Worm (Caenorhabditis elegans) whole organism, L2 larva: Measurements from ENCODE around the gene F44E2.10.

ENCODE experiments used
- F13H6.1 ChIP-seq: sonication (generic microtip); optimal IDR thresholded peaks from 2 replicates; lab custom pipeline; 2016; ENCODE audit warnings: missing genetic modification characterization, missing compliant biosample characterization
- R02D3.7 ChIP-seq: fragments of 150-350 bp; optimal IDR thresholded peaks from 2 replicates; lab custom pipeline; 2014; ENCODE audit warnings: missing biosample characterization, missing genetic modification characterization
- Y55F3AM.14 ChIP-seq: fragments of 200-800 bp; sonication (Bioruptor generic); optimal IDR thresholded peaks from 2 replicates; lab custom pipeline; 2018; ENCODE audit warnings: mild to moderate bottlenecking, missing genetic modification characterization, missing compliant biosample characterization
- alr-1 ChIP-seq: fragments of 150-350 bp; optimal IDR thresholded peaks from 2 replicates; lab custom pipeline; 2014; ENCODE audit warnings: missing biosample characterization, missing genetic modification characterization
- aly-2 ChIP-seq: fragments of 150-350 bp; optimal IDR thresholded peaks from 2 replicates; lab custom pipeline; 2014; ENCODE audit warnings: missing biosample characterization, missing genetic modification characterization
- ama-1 ChIP-seq: fragments of 150-350 bp; optimal IDR thresholded peaks from 2 replicates; lab custom pipeline; 2018; ENCODE audit warnings: inconsistent platforms
- blmp-1 ChIP-seq: sonication (generic microtip); optimal IDR thresholded peaks from 2 replicates; lab custom pipeline; 2017; ENCODE audit warnings: missing genetic modification characterization, mild to moderate bottlenecking, missing compliant biosample characterization, antibody characterized with exemption, moderate library complexity; ENCODE audit not compliant: insufficient read depth
- ceh-16 ChIP-seq: fragments of 150-350 bp; optimal IDR thresholded peaks from 2 replicates; lab custom pipeline; 2014; ENCODE audit warnings: missing biosample characterization, missing genetic modification characterization
- crh-2 ChIP-seq: sonication (generic microtip); optimal IDR thresholded peaks from 2 replicates; lab custom pipeline; 2017; ENCODE audit warnings: missing biosample characterization, missing genetic modification characterization
- elt-1 ChIP-seq: fragments of 150-350 bp; optimal IDR thresholded peaks from 2 replicates; lab custom pipeline; 2014; ENCODE audit warnings: missing biosample characterization, missing genetic modification characterization
- elt-3 ChIP-seq: sonication (generic microtip); optimal IDR thresholded peaks from 2 replicates; lab custom pipeline; 2017; ENCODE audit warnings: missing biosample characterization, missing genetic modification characterization
- fos-1 ChIP-seq: fragments of 150-350 bp; optimal IDR thresholded peaks from 2 replicates; lab custom pipeline; 2014; ENCODE audit warnings: missing biosample characterization, missing genetic modification characterization
- gmeb-1 ChIP-seq: fragments of 150-350 bp; optimal IDR thresholded peaks from 2 replicates; lab custom pipeline; 2014; ENCODE audit warnings: missing biosample characterization, missing genetic modification characterization
- lin-13 ChIP-seq: fragments of 150-350 bp; optimal IDR thresholded peaks from 2 replicates; lab custom pipeline; 2014; ENCODE audit warnings: missing biosample characterization, missing genetic modification reagents, missing genetic modification characterization
- lin-39 ChIP-seq: fragments of 150-350 bp; optimal IDR thresholded peaks from 2 replicates; lab custom pipeline; 2014; ENCODE audit warnings: missing biosample characterization, missing genetic modification reagents, missing genetic modification characterization
- lsy-2 ChIP-seq, 2 experiments: fragments of 150-350 bp in 1 of 2; sonication (generic microtip) in 1 of 2; optimal IDR thresholded peaks; 2 replicates each; lab custom pipeline; 2014 to 2017; ENCODE audit warnings: missing biosample characterization in 2 of 2, missing genetic modification characterization in 2 of 2
- mab-5 ChIP-seq: fragments of 150-350 bp; optimal IDR thresholded peaks from 2 replicates; lab custom pipeline; 2014; ENCODE audit warnings: missing biosample characterization, missing genetic modification characterization
- mbf-1 ChIP-seq: sonication (generic microtip); optimal IDR thresholded peaks from 2 replicates; lab custom pipeline; 2017; ENCODE audit warnings: missing biosample characterization, missing genetic modification characterization
- mdl-1 ChIP-seq, 2 experiments: fragments of 150-350 bp in 1 of 2; sonication (generic microtip) in 1 of 2; optimal IDR thresholded peaks; 2 replicates each; lab custom pipeline; 2017; ENCODE audit warnings: missing biosample characterization in 2 of 2, missing genetic modification characterization in 2 of 2
- nhr-10 ChIP-seq: sonication (generic microtip); optimal IDR thresholded peaks from 2 replicates; lab custom pipeline; 2017; ENCODE audit warnings: missing biosample characterization, missing genetic modification characterization
- nhr-12 ChIP-seq: fragments of 150-350 bp; optimal IDR thresholded peaks from 2 replicates; lab custom pipeline; 2014; ENCODE audit warnings: missing biosample characterization, missing genetic modification characterization
- nhr-129 ChIP-seq: fragments of 150-350 bp; optimal IDR thresholded peaks from 2 replicates; lab custom pipeline; 2014; ENCODE audit warnings: missing biosample characterization, missing genetic modification characterization
- nhr-21 ChIP-seq: fragments of 150-350 bp; optimal IDR thresholded peaks from 2 replicates; lab custom pipeline; 2014; ENCODE audit warnings: missing biosample characterization, missing genetic modification characterization
- nhr-25 ChIP-seq: fragments of 150-350 bp; sonication (generic microtip); optimal IDR thresholded peaks from 3 replicates; lab custom pipeline; 2014; ENCODE audit warnings: missing biosample characterization, missing genetic modification characterization
- nhr-6 ChIP-seq: fragments of 150-350 bp; optimal IDR thresholded peaks from 2 replicates; lab custom pipeline; 2014; ENCODE audit warnings: missing biosample characterization, missing genetic modification characterization
- nhr-77 ChIP-seq: fragments of 150-350 bp; optimal IDR thresholded peaks from 2 replicates; lab custom pipeline; 2014; ENCODE audit warnings: missing biosample characterization, missing genetic modification characterization
- peb-1 ChIP-seq: fragments of 150-350 bp; optimal IDR thresholded peaks from 2 replicates; lab custom pipeline; 2014; ENCODE audit warnings: missing biosample characterization, missing genetic modification characterization
- sem-4 ChIP-seq: fragments of 150-350 bp; optimal IDR thresholded peaks from 2 replicates; lab custom pipeline; 2014; ENCODE audit warnings: missing biosample characterization, missing genetic modification reagents, missing genetic modification characterization
- skn-1 ChIP-seq: sonication (generic microtip); optimal IDR thresholded peaks from 2 replicates; lab custom pipeline; 2017; ENCODE audit warnings: missing biosample characterization, missing genetic modification characterization
- sma-3 ChIP-seq: sonication (generic microtip); optimal IDR thresholded peaks from 2 replicates; lab custom pipeline; 2016; ENCODE audit warnings: missing genetic modification reagents, missing genetic modification characterization, missing compliant biosample characterization
- sma-9 ChIP-seq, 2 experiments: fragments of 150-350 bp in 1 of 2; sonication (generic microtip) in 1 of 2; optimal IDR thresholded peaks; 2 replicates each; lab custom pipeline; 2014 to 2016; ENCODE audit warnings: missing genetic modification characterization in 2 of 2, mild to moderate bottlenecking in 1 of 2, missing biosample characterization in 1 of 2, missing compliant biosample characterization in 1 of 2, missing genetic modification reagents in 1 of 2, moderate library complexity in 1 of 2
- snpc-4 ChIP-seq: fragments of 150-350 bp; optimal IDR thresholded peaks from 2 replicates; lab custom pipeline; 2014; ENCODE audit warnings: missing biosample characterization, missing genetic modification characterization
- unc-55 ChIP-seq: fragments of 150-350 bp; sonication (generic microtip); optimal IDR thresholded peaks from 3 replicates; lab custom pipeline; 2014; ENCODE audit warnings: missing biosample characterization, missing genetic modification reagents, missing genetic modification characterization
- unc-62 ChIP-seq: fragments of 150-350 bp; optimal IDR thresholded peaks from 2 replicates; lab custom pipeline; 2014; ENCODE audit warnings: missing biosample characterization, missing genetic modification reagents, missing genetic modification characterization
- zag-1 ChIP-seq: fragments of 150-350 bp; optimal IDR thresholded peaks from 2 replicates; lab custom pipeline; 2014; ENCODE audit warnings: missing biosample characterization, missing genetic modification characterization
- ztf-1 ChIP-seq: fragments of 200-800 bp; sonication (Bioruptor generic); conservative IDR thresholded peaks from 2 replicates; pipeline ENCODE4 v1.3.6; 2022; ENCODE audit warnings: missing genetic modification characterization, missing compliant biosample characterization
- ztf-11 ChIP-seq: sonication (generic microtip); optimal IDR thresholded peaks from 2 replicates; lab custom pipeline; 2017; ENCODE audit warnings: missing biosample characterization, missing genetic modification characterization
- ztf-4 ChIP-seq: fragments of 150-350 bp; optimal IDR thresholded peaks from 2 replicates; lab custom pipeline; 2014; ENCODE audit warnings: missing biosample characterization, missing genetic modification characterization

The F44E2.10 gene

DNA sequence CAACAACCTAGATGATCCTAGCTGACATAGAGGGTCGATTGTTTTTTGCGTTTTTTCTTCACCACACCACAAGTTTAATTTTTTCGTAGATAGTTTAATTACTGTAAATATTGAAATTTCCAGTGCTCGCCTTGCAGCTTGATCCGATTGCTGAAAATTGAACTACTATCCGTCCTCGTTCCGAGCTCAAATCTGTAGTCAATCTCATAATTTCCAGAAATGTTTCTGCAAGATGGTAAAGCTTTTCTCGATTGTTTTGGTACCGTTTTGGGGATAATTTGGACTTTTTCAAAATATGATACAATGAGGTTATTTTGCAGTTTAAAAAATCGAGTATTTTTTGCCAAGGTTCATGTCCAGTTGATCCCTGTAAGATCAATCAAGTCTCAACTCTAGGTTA is 35.1 kb upstream of the F44E2.10 start:
- TF ChIP-seq nhr-21, result no peak
- no peak for TF ChIP-seq nhr-6 (tag; lab: Kevin White, UChicago)
- TF ChIP-seq peb-1, result no peak
- TF ChIP-seq fos-1, result no peak
- no peak for TF ChIP-seq zag-1 (tag; lab: Kevin White, UChicago)
- no peak for TF ChIP-seq mbf-1 (tag; lab: Kevin White, UChicago)
- no peak for TF ChIP-seq sma-3
- no peak for TF ChIP-seq ztf-4
- TF ChIP-seq skn-1 (tag; lab: Kevin White, UChicago), result no peak
- no peak for TF ChIP-seq alr-1 (tag; lab: Kevin White, UChicago)
- TF ChIP-seq ztf-11 (tag; lab: Kevin White, UChicago), result no peak
- no peak for TF ChIP-seq F13H6.1 (tag; lab: Kevin White, UChicago)
- TF ChIP-seq unc-55 (GFP tag; lab: Kevin White, UChicago), result no peak
- TF ChIP-seq R02D3.7 (tag; lab: Kevin White, UChicago), result no peak
- no peak for TF ChIP-seq mab-5
- no peak for TF ChIP-seq blmp-1 (tag; lab: Kevin White, UChicago)
- no peak for TF ChIP-seq lin-39 (tag; lab: Kevin White, UChicago)
- TF ChIP-seq crh-2, result no peak

DNA sequence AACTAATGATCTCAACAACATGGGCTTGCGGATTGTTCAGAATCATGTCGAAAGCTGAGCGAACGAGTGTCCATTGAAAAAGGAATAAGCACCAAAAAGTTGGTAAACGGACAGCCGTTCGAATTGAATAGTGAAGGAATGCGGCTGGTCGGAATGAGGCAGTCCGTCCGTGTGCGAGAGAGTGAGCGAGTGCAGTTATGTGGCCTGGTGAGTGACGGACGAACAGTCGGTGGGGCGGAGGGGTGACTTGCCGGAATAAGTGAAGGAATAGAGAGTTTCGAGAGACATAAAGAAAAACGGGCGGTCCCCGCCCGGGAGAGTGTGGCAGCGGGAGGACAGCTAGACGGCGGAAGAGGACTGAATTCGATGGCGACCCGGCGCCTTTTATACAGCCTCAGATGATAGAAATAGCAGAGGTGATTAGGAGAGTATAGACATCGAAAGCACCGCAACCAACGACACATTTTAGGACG is 34.4 kb upstream of the F44E2.10 start:
- TF ChIP-seq snpc-4 (tag; lab: Kevin White, UChicago) (peak; percentile 3), nhr-10 (tag; lab: Kevin White, UChicago) (peak; percentile 50), lin-13 (peak; percentile 65), elt-1 (tag; lab: Kevin White, UChicago) (no peak), mdl-1 (tag; optimal IDR thresholded peaks at IDR 0.05; lab: Kevin White, UChicago) (peak; percentile 17 to 31), aly-2 (no peak), sma-9 (GFP tag; optimal IDR thresholded peaks at IDR 0.05; lab: Kevin White, UChicago) (no peak), sma-9 (tag; optimal IDR thresholded peaks at IDR 0.05; lab: Kevin White, UChicago) (no peak), Y55F3AM.14 (peak; percentile 87), nhr-25 (tag; lab: Kevin White, UChicago) (peak; percentile 47), ceh-16 (tag; lab: Kevin White, UChicago) (peak; percentile 2), elt-3 (tag; lab: Kevin White, UChicago) (no peak), ztf-1 (no peak), nhr-77 (peak; percentile 18), fos-1 (peak; percentile 84), gmeb-1 (tag; lab: Kevin White, UChicago) (peak; percentile 62), sma-3 (peak; percentile 75), sem-4 (tag; lab: Kevin White, UChicago) (peak; percentile 51), lsy-2 (tag; optimal IDR thresholded peaks at IDR 0.05; lab: Kevin White, UChicago) (peak in 1 of 2 experiments; percentile 63), ama-1 (lab: Kevin White, UChicago) (peak; percentile 97), zag-1 (tag; lab: Kevin White, UChicago) (no peak), nhr-21 (peak; percentile 53), nhr-129 (tag; lab: Kevin White, UChicago) (peak; percentile 57), mab-5 (peak; percentile 3), crh-2 (peak; percentile 75), F13H6.1 (tag; lab: Kevin White, UChicago) (peak; percentile 87)

DNA sequence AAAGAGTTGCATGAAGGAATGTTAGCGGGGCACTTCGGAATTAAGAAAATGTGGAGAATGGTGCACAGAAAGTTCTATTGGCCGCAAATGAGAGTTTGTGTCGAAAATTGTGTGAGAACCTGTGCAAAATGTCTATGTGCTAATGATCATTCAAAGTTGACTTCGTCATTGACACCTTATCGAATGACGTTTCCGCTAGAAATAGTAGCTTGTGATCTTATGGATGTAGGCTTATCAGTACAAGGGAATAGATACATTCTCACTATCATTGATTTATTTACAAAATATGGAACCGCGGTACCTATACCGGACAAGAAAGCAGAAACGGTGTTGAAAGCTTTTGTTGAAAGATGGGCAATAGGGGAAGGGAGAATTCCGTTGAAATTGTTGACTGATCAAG is 27.6 kb upstream of the F44E2.10 start:
- no peak for TF ChIP-seq elt-1 (tag; lab: Kevin White, UChicago)
- no peak for TF ChIP-seq sem-4 (tag; lab: Kevin White, UChicago)
- no peak for TF ChIP-seq ceh-16 (tag; lab: Kevin White, UChicago)
- TF ChIP-seq nhr-77, result no peak
- TF ChIP-seq nhr-129 (tag; lab: Kevin White, UChicago), result no peak
- no peak for TF ChIP-seq zag-1 (tag; lab: Kevin White, UChicago)
- TF ChIP-seq nhr-12 (tag; lab: Kevin White, UChicago), result no peak

DNA sequence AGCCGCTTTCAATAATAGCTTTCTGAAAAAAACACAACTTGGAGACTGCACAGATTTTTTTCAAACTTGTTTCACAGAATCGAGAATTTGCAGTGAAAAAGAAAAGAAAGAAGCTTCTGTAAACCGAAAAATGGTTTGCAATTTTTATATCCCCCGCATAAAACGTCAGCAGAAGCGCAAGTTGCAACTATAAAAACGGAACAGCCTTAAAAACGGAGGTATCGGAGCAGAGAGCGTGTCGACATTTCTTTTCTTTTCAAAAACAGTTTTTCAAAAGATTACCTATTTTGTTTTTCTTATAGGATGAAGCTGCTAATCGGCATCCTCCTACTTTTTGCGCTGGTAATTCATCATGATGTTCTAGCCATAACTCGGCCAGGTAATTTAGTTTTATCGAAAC is 21.1 kb upstream of the F44E2.10 start, which contains the start of gene plg-1:
Gene plg-1, plus strand, starts transcription at position 301 of the 400 bp plus-strand sequence.
- no peak for TF ChIP-seq ceh-16 (tag; lab: Kevin White, UChicago)
- no peak for TF ChIP-seq zag-1 (tag; lab: Kevin White, UChicago)
- no peak for TF ChIP-seq nhr-10 (tag; lab: Kevin White, UChicago)
- no peak for TF ChIP-seq elt-3 (tag; lab: Kevin White, UChicago)
- no peak for TF ChIP-seq ztf-1
- TF ChIP-seq mab-5, result no peak
- TF ChIP-seq F13H6.1 (tag; lab: Kevin White, UChicago), result no peak
- no peak for TF ChIP-seq ztf-4
- TF ChIP-seq gmeb-1 (tag; lab: Kevin White, UChicago), result no peak
- no peak for TF ChIP-seq unc-62
- no peak for TF ChIP-seq nhr-129 (tag; lab: Kevin White, UChicago)
- TF ChIP-seq lin-39 (tag; lab: Kevin White, UChicago), result no peak
- no peak for TF ChIP-seq alr-1 (tag; lab: Kevin White, UChicago)
- TF ChIP-seq fos-1, result no peak
- TF ChIP-seq R02D3.7 (tag; lab: Kevin White, UChicago), result no peak
